Fruit fly (Drosophila melanogaster) whole organism, prepupa: ENCODE measurements around the gene x16.

Experiments used
- Blimp-1 ChIP-seq: fragments of 200-800 bp; sonication (Bioruptor generic); optimal IDR thresholded peaks from 3 replicates; lab custom pipeline; 2017; ENCODE audit warnings: missing biosample characterization, missing genetic modification characterization, mild to moderate bottlenecking, moderate library complexity, missing genetic modification reagents
- CG10631 ChIP-seq: fragments of 200-800 bp; sonication (Bioruptor generic); optimal IDR thresholded peaks from 2 replicates; lab custom pipeline; 2016; ENCODE audit warnings: missing biosample characterization, missing genetic modification characterization
- CG11902 ChIP-seq: fragments of 200-800 bp; sonication (Bioruptor generic); optimal IDR thresholded peaks from 3 replicates; lab custom pipeline; 2016; ENCODE audit warnings: missing biosample characterization, missing genetic modification characterization
- CG1621 ChIP-seq: fragments of 200-800 bp; sonication (Bioruptor generic); optimal IDR thresholded peaks from 3 replicates; lab custom pipeline; 2018; ENCODE audit warnings: missing biosample characterization, mild to moderate bottlenecking, missing genetic modification characterization
- CG16779 ChIP-seq: fragments of 200-800 bp; sonication (Bioruptor generic); optimal IDR thresholded peaks from 3 replicates; lab custom pipeline; 2017; ENCODE audit warnings: missing biosample characterization, mild to moderate bottlenecking, missing genetic modification characterization
- CG31627 ChIP-seq: fragments of 200-800 bp; sonication (Bioruptor generic); optimal IDR thresholded peaks from 3 replicates; lab custom pipeline; 2016; ENCODE audit warnings: missing biosample characterization, missing genetic modification characterization
- CG32006 ChIP-seq: fragments of 200-800 bp; sonication (Bioruptor generic); optimal IDR thresholded peaks from 3 replicates; lab custom pipeline; 2017; ENCODE audit warnings: missing biosample characterization, mild to moderate bottlenecking, missing genetic modification characterization
- CG34406 ChIP-seq: fragments of 200-800 bp; sonication (Bioruptor generic); optimal IDR thresholded peaks from 3 replicates; lab custom pipeline; 2016; ENCODE audit warnings: missing biosample characterization, missing genetic modification characterization
- CG4318 ChIP-seq: fragments of 200-800 bp; sonication (Bioruptor generic); optimal IDR thresholded peaks from 3 replicates; lab custom pipeline; 2017; ENCODE audit warnings: missing biosample characterization, mild to moderate bottlenecking, missing genetic modification characterization
- CG6276 ChIP-seq: fragments of 200-800 bp; sonication (Bioruptor generic); optimal IDR thresholded peaks from 2 replicates; lab custom pipeline; 2017; ENCODE audit warnings: missing biosample characterization, mild to moderate bottlenecking, missing genetic modification characterization
- CG6854 ChIP-seq: fragments of 200-800 bp; sonication (Bioruptor generic); optimal IDR thresholded peaks from 2 replicates; lab custom pipeline; 2017; ENCODE audit warnings: missing biosample characterization, mild to moderate bottlenecking, missing genetic modification characterization
- CG7368 ChIP-seq: fragments of 200-800 bp; sonication (Bioruptor generic); optimal IDR thresholded peaks from 3 replicates; lab custom pipeline; 2016; ENCODE audit warnings: missing biosample characterization, missing genetic modification characterization
- CG8632 ChIP-seq: fragments of 200-800 bp; sonication (Bioruptor generic); optimal IDR thresholded peaks from 3 replicates; lab custom pipeline; 2016; ENCODE audit warnings: missing biosample characterization, missing genetic modification characterization
- Eip75B ChIP-seq: fragments of 200-800 bp; sonication (Bioruptor generic); optimal IDR thresholded peaks from 3 replicates; lab custom pipeline; 2016; ENCODE audit warnings: missing biosample characterization, missing genetic modification characterization
- Eip78C ChIP-seq: fragments of 200-800 bp; sonication (Bioruptor generic); peaks from one replicate; lab custom pipeline; 2016; ENCODE audit warnings: missing biosample characterization, missing genetic modification characterization
- Eip93F ChIP-seq: fragments of 200-800 bp; sonication (Bioruptor generic); optimal IDR thresholded peaks from 2 replicates; lab custom pipeline; 2016; ENCODE audit warnings: missing biosample characterization, mild to moderate bottlenecking, missing genetic modification characterization
- Ets21C ChIP-seq: fragments of 200-800 bp; sonication (Bioruptor generic); optimal IDR thresholded peaks from 3 replicates; lab custom pipeline; 2016; ENCODE audit warnings: missing biosample characterization, missing genetic modification characterization
- Hr38 ChIP-seq: sonication (Bioruptor generic); optimal IDR thresholded peaks from 2 replicates; lab custom pipeline; 2016; ENCODE audit warnings: missing biosample characterization, missing genetic modification characterization
- Hr39 ChIP-seq: fragments of 200-800 bp; sonication (Bioruptor generic); optimal IDR thresholded peaks from 2 replicates; lab custom pipeline; 2016; ENCODE audit warnings: missing biosample characterization, missing genetic modification characterization
- Hr4 ChIP-seq: fragments of 200-800 bp; sonication (Bioruptor generic); optimal IDR thresholded peaks from 3 replicates; lab custom pipeline; 2016; ENCODE audit warnings: missing biosample characterization, missing genetic modification characterization
- Lpt ChIP-seq: fragments of 200-800 bp; sonication (Bioruptor generic); optimal IDR thresholded peaks from 3 replicates; lab custom pipeline; 2016; ENCODE audit warnings: missing biosample characterization, missing genetic modification characterization
- Smox ChIP-seq: fragments of 200-800 bp; sonication (Bioruptor generic); optimal IDR thresholded peaks from 3 replicates; lab custom pipeline; 2016; ENCODE audit warnings: missing biosample characterization, missing genetic modification characterization
- cyc ChIP-seq: fragments of 200-800 bp; sonication (Bioruptor generic); optimal IDR thresholded peaks from 3 replicates; lab custom pipeline; 2016; ENCODE audit warnings: missing biosample characterization, missing genetic modification characterization
- dsx ChIP-seq: fragments of 200-800 bp; optimal IDR thresholded peaks from 3 replicates; lab custom pipeline; 2019; ENCODE audit warnings: missing biosample characterization, mild to moderate bottlenecking, missing genetic modification characterization, moderate library complexity; ENCODE audit not compliant: poor library complexity, severe bottlenecking
- esn ChIP-seq: fragments of 200-800 bp; sonication (Bioruptor generic); optimal IDR thresholded peaks from 2 replicates; lab custom pipeline; 2016; ENCODE audit warnings: missing biosample characterization, mild to moderate bottlenecking, missing genetic modification characterization, moderate library complexity
- fd59A ChIP-seq: fragments of 200-800 bp; sonication (Bioruptor generic); optimal IDR thresholded peaks from 2 replicates; lab custom pipeline; 2017; ENCODE audit warnings: missing biosample characterization, mild to moderate bottlenecking, missing genetic modification characterization, missing genetic modification reagents
- lz ChIP-seq: fragments of 200-800 bp; sonication (Bioruptor generic); optimal IDR thresholded peaks from 3 replicates; lab custom pipeline; 2016; ENCODE audit warnings: missing biosample characterization, missing genetic modification characterization
- net ChIP-seq: fragments of 200-800 bp; sonication (Bioruptor generic); optimal IDR thresholded peaks from 3 replicates; lab custom pipeline; 2016; ENCODE audit warnings: missing biosample characterization, missing genetic modification characterization
- pdm3 ChIP-seq: fragments of 200-800 bp; sonication (Bioruptor generic); optimal IDR thresholded peaks from 3 replicates; lab custom pipeline; 2016; ENCODE audit warnings: missing biosample characterization, missing genetic modification characterization
- ss ChIP-seq, 2 experiments: fragments of 200-800 bp; sonication (Bioruptor generic); optimal IDR thresholded peaks; 2 replicates in 1 of 2; 3 replicates in 1 of 2; lab custom pipeline; 2017 to 2018; ENCODE audit warnings: mild to moderate bottlenecking in 2 of 2, missing biosample characterization in 2 of 2, missing genetic modification characterization in 2 of 2, moderate library complexity in 1 of 2
- svp ChIP-seq: fragments of 200-800 bp; sonication (Bioruptor generic); peaks from one replicate; lab custom pipeline; 2016; ENCODE audit warnings: missing biosample characterization, missing genetic modification characterization
- topi ChIP-seq: fragments of 200-800 bp; sonication (Bioruptor generic); optimal IDR thresholded peaks from 3 replicates; lab custom pipeline; 2016; ENCODE audit warnings: missing biosample characterization, missing genetic modification characterization

x16 gene

DNA sequence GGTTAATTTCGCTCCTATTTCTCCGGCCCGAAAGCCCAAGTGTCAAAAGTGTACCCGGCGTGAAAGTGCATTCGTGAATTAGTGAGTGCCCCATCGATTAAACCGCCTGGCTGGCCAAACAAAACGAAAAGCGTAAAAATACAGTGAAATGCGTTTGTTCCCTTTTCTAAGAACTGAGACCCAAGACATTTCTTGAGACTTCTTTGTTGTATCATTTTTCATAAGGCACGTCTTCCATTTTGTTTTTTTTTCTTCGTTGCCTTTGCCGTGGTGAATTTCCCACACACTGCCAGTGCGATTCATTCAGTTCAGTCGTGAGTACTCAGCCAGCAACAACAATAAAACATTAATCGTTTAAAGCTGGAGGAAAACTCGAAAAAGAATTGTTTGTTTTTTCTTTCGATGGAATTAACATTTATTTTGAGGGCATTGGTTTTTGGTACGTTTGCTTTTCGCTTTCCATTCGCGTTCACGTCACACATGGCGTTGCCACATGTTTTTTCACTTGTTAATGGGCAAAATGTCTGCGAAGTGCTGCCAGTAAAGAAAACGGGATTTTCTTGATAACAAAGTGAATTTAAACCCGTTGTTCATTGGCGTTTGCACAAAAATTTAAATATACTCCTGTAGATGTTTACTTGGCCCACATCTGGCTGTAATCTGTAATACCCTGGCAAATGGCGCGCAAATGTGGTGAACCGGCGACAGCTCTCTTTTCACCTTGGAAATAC, 1.5 kb upstream of the x16 start (continued):
- TF ChIP-seq Eip93F (GFP tag; lab: Kevin White, UChicago) (no peak), esn (GFP tag; lab: Kevin White, UChicago) (peak; percentile 26), Eip75B (GFP tag; lab: Kevin White, UChicago) (peak; percentile 26), topi (GFP tag; lab: Kevin White, UChicago) (peak; percentile 5), ss (GFP tag; optimal IDR thresholded peaks at IDR 0.05; lab: Kevin White, UChicago) (peak in 1 of 2 experiments; percentile 45), lz (peak; percentile 22), CG31627 (GFP tag; lab: Kevin White, UChicago) (no peak), CG6276 (peak; percentile 21), Lpt (GFP tag; lab: Kevin White, UChicago) (no peak), net (GFP tag; lab: Kevin White, UChicago) (no peak), svp (GFP tag; lab: Kevin White, UChicago) (peak; percentile 47), CG7368 (GFP tag; lab: Kevin White, UChicago) (no peak), CG32006 (GFP tag; lab: Kevin White, UChicago) (no peak), CG11902 (no peak)

DNA sequence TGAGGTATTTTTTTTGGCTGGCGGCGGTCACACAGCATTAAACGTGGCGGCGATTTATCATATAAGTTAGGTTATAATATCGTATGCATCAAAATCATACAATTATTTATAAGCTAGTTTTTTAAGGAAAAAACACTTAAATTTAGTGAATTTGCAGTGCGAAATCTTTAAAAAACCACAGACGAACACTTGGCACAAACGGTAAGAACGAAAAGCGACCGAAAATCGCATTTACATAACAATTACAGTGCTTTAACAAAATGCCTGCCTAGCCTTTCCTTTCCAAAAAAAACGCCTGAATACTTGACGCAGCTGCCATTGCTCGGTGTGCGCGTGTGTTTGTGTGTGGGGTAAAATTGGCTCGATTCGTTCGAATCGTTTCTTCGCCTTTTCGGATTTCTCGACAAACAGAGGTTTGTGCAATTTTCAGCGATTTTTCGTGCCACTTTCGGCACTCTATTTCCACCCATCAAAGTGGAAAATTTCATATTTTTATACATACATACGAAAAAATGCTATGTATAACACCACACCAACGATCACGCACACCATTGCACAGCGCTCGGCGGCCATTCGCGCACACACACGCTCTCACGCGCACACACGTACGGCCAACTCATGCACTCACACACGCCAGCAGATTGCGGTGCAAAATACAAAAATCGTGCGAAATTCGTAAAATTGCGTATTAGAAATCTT, 800 bp upstream of the x16 start, which contains the start of gene Hrb27C:
Gene Hrb27C, plus strand, starts transcription at position 44 of the 699 bp plus-strand sequence.
- TF ChIP-seq CG8632 (GFP tag; lab: Kevin White, UChicago) (no peak), CG16779 (peak; percentile 22), fd59A (GFP tag; lab: Kevin White, UChicago) (no peak), CG7368 (GFP tag; lab: Kevin White, UChicago) (no peak), CG34406 (GFP tag; lab: Kevin White, UChicago) (peak; percentile 14), Hr39 (GFP tag; lab: Kevin White, UChicago) (no peak), CG4318 (GFP tag; lab: Kevin White, UChicago) (no peak), Eip75B (GFP tag; lab: Kevin White, UChicago) (no peak), ss (GFP tag; optimal IDR thresholded peaks at IDR 0.05; lab: Kevin White, UChicago) (no peak), Ets21C (GFP tag; lab: Kevin White, UChicago) (no peak), cyc (GFP tag; lab: Kevin White, UChicago) (no peak), Hr4 (GFP tag; lab: Kevin White, UChicago) (no peak), pdm3 (GFP tag; lab: Kevin White, UChicago) (no peak), Hr38 (GFP tag; lab: Kevin White, UChicago) (no peak), dsx (GFP tag; lab: Kevin White, UChicago) (no peak), Eip78C (GFP tag; lab: Kevin White, UChicago) (peak; percentile 31), Blimp-1 (GFP tag; lab: Kevin White, UChicago) (no peak), CG10631 (GFP tag; lab: Kevin White, UChicago) (no peak), CG6854 (GFP tag; lab: Kevin White, UChicago) (peak; percentile 5)
- TF ChIP-seq, all 60 proteins: peak for 4

DNA sequence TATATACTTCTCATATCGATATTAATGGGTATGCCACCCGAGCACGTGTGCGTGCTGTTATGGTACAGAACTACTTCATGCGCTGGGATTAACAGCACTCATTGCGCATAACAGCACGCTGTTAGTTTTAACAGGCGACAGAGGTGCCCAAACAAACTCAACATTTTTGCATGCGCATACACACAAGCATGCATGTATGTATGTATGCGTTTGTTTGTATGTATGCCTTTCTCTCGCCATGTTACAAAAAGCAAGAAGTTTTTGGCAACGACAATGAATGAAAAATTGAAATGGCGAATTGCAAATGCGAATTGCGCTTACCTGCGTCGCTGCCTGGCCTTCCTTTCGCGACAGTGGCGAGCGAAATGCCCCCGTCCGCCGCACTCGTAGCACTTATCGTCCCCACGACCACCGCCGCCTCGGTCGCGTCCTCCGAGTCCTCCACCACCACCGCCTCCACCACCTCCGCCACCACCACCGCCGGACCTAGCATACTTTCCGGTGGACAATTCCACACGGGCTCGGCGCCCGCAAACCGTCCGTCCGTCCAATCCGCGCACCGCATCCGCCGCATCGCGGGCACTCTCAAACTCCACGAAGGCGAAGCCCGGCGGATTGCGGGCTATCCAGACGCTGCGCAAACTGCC, 684 bp downstream of the x16 start:
- TF ChIP-seq Smox (GFP tag; lab: Kevin White, UChicago): no peak
- peak; percentile 67 for TF ChIP-seq CG1621
